Worm (Caenorhabditis elegans) whole organism, young adult: ENCODE data around the gene hid-1.

Experiments used
- F33H1.4 ChIP-seq: fragments of 200-800 bp; sonication (Bioruptor generic); IDR thresholded peaks from 2 replicates; pipeline ENCODE4 v1.3.6; 2022; ENCODE audit warnings: missing genetic modification reagents, missing genetic modification characterization, missing compliant biosample characterization
- F39B2.1 ChIP-seq: fragments of 200-800 bp; sonication (Bioruptor generic); IDR thresholded peaks from 2 replicates; pipeline ENCODE4 v1.3.6; 2022; ENCODE audit warnings: missing genetic modification reagents, missing genetic modification characterization, missing compliant biosample characterization
- F57C9.4 ChIP-seq: sonication (generic microtip); optimal IDR thresholded peaks from 2 replicates; lab custom pipeline; 2017; ENCODE audit warnings: mild to moderate bottlenecking, missing genetic modification characterization, missing compliant biosample characterization
- K12H6.12 ChIP-seq: fragments of 200-800 bp; sonication (Bioruptor generic); optimal IDR thresholded peaks from 2 replicates; lab custom pipeline; 2018; ENCODE audit warnings: mild to moderate bottlenecking, missing genetic modification characterization, missing compliant biosample characterization
- Y67H2A.10 ChIP-seq: fragments of 200-800 bp; sonication (Bioruptor generic); conservative IDR thresholded peaks from 2 replicates; pipeline ENCODE4 v1.3.6; 2022; ENCODE audit warnings: missing genetic modification reagents, missing genetic modification characterization, missing compliant biosample characterization
- Y95B8A.8 ChIP-seq: fragments of 200-800 bp; sonication (Bioruptor generic); IDR thresholded peaks from 2 replicates; pipeline ENCODE4 v1.3.6; 2022; ENCODE audit warnings: missing genetic modification reagents, missing genetic modification characterization, missing compliant biosample characterization
- ZK185.1 ChIP-seq: sonication (generic microtip); optimal IDR thresholded peaks from 2 replicates; lab custom pipeline; 2016; ENCODE audit warnings: mild to moderate bottlenecking, missing genetic modification characterization, missing compliant biosample characterization; ENCODE audit not compliant: poor library complexity, severe bottlenecking
- akir-1 ChIP-seq: fragments of 200-800 bp; sonication (Bioruptor generic); optimal IDR thresholded peaks from 2 replicates; lab custom pipeline; 2018; ENCODE audit warnings: mild to moderate bottlenecking, missing genetic modification characterization, moderate library complexity, missing compliant biosample characterization
- ccch-3 ChIP-seq: fragments of 200-800 bp; sonication (Bioruptor generic); optimal IDR thresholded peaks from 2 replicates; lab custom pipeline; 2018; ENCODE audit warnings: mild to moderate bottlenecking, missing genetic modification characterization, missing compliant biosample characterization
- ceh-100 ChIP-seq: fragments of 200-800 bp; sonication (Bioruptor generic); IDR thresholded peaks from 2 replicates; pipeline ENCODE4 v1.3.6; 2022; ENCODE audit warnings: missing genetic modification reagents, missing genetic modification characterization, missing compliant biosample characterization
- ceh-27 ChIP-seq: fragments of 200-800 bp; sonication (Bioruptor generic); optimal IDR thresholded peaks from 2 replicates; lab custom pipeline; 2018; ENCODE audit warnings: mild to moderate bottlenecking, missing genetic modification characterization, moderate library complexity, missing compliant biosample characterization
- ceh-58 ChIP-seq: fragments of 200-800 bp; sonication (Bioruptor generic); IDR thresholded peaks from 2 replicates; pipeline ENCODE4 v1.3.6; 2022; ENCODE audit warnings: missing genetic modification characterization, missing compliant biosample characterization
- dpff-1 ChIP-seq: sonication (generic microtip); optimal IDR thresholded peaks from 2 replicates; lab custom pipeline; 2017; ENCODE audit warnings: mild to moderate bottlenecking, missing genetic modification characterization, missing compliant biosample characterization
- efl-1 ChIP-seq: fragments of 150-350 bp; optimal IDR thresholded peaks from 2 replicates; lab custom pipeline; 2014; ENCODE audit warnings: missing biosample characterization, missing genetic modification reagents, missing genetic modification characterization
- egl-18 ChIP-seq: fragments of 200-800 bp; sonication (Bioruptor generic); IDR thresholded peaks from 2 replicates; pipeline ENCODE4 v1.3.6; 2022; ENCODE audit warnings: missing genetic modification reagents, missing genetic modification characterization, missing compliant biosample characterization
- fkh-3 ChIP-seq: sonication (generic microtip); optimal IDR thresholded peaks from 2 replicates; lab custom pipeline; 2016; ENCODE audit warnings: mild to moderate bottlenecking, missing genetic modification characterization, missing compliant biosample characterization
- hmg-1.2 ChIP-seq: fragments of 200-800 bp; sonication (Bioruptor generic); IDR thresholded peaks from 2 replicates; pipeline ENCODE4 v1.3.6; 2022; ENCODE audit warnings: missing genetic modification reagents, missing genetic modification characterization, missing compliant biosample characterization
- hmg-20 ChIP-seq: fragments of 200-800 bp; sonication (Bioruptor generic); IDR thresholded peaks from 2 replicates; pipeline ENCODE4 v1.3.6; 2022; ENCODE audit warnings: missing genetic modification reagents, missing genetic modification characterization, missing compliant biosample characterization
- hsf-1 ChIP-seq: fragments of 200-800 bp; sonication (Bioruptor generic); IDR thresholded peaks from 2 replicates; pipeline ENCODE4 v1.3.6; 2022; ENCODE audit warnings: missing genetic modification reagents, missing genetic modification characterization, missing compliant biosample characterization
- lag-1 ChIP-seq: fragments of 200-800 bp; sonication (Bioruptor generic); IDR thresholded peaks from 2 replicates; pipeline ENCODE4 v1.3.6; 2022; ENCODE audit warnings: missing genetic modification reagents, missing genetic modification characterization, missing compliant biosample characterization
- let-607 ChIP-seq, 2 experiments: fragments of 200-800 bp in 1 of 2; sonication (Bioruptor generic) in 1 of 2; sonication (generic microtip) in 1 of 2; optimal IDR thresholded peaks; 2 replicates each; lab custom pipeline; 2016 to 2018; ENCODE audit warnings: mild to moderate bottlenecking in 2 of 2, missing compliant biosample characterization in 2 of 2, missing genetic modification characterization in 2 of 2, moderate library complexity in 2 of 2, missing genotype in 1 of 2
- lin-54 ChIP-seq: fragments of 200-800 bp; sonication (Bioruptor generic); optimal IDR thresholded peaks from 2 replicates; lab custom pipeline; 2018; ENCODE audit warnings: mild to moderate bottlenecking, missing genetic modification characterization, missing compliant biosample characterization
- lsy-27 ChIP-seq: sonication (generic microtip); optimal IDR thresholded peaks from 2 replicates; lab custom pipeline; 2017; ENCODE audit warnings: missing genetic modification characterization, mild to moderate bottlenecking, missing compliant biosample characterization, antibody characterized with exemption, missing genotype, borderline replicate concordance; ENCODE audit not compliant: insufficient read depth
- madf-3 ChIP-seq: fragments of 200-800 bp; sonication (Bioruptor generic); IDR thresholded peaks from 2 replicates; pipeline ENCODE4 v1.3.6; 2022; ENCODE audit warnings: missing genetic modification reagents, missing genetic modification characterization, missing compliant biosample characterization
- madf-8 ChIP-seq: fragments of 200-800 bp; sonication (Bioruptor generic); conservative IDR thresholded peaks from 2 replicates; pipeline ENCODE4 v1.3.6; 2022; ENCODE audit warnings: missing genetic modification reagents, missing genetic modification characterization, missing compliant biosample characterization
- mcd-1 ChIP-seq: fragments of 200-800 bp; sonication (Bioruptor generic); IDR thresholded peaks from 2 replicates; pipeline ENCODE4 v1.3.6; 2022; ENCODE audit warnings: missing genetic modification reagents, missing genetic modification characterization, missing compliant biosample characterization
- mes-4 ChIP-seq: sonication (generic microtip); optimal IDR thresholded peaks from 2 replicates; lab custom pipeline; 2016; ENCODE audit warnings: missing genotype, missing genetic modification characterization, missing compliant biosample characterization
- nhr-27 ChIP-seq: fragments of 200-800 bp; sonication (Bioruptor generic); optimal IDR thresholded peaks from 2 replicates; lab custom pipeline; 2018; ENCODE audit warnings: mild to moderate bottlenecking, missing genetic modification characterization, moderate library complexity, missing compliant biosample characterization
- nhr-80 ChIP-seq: sonication (generic microtip); optimal IDR thresholded peaks from 2 replicates; lab custom pipeline; 2016; ENCODE audit warnings: missing genetic modification characterization, missing compliant biosample characterization
- pbrm-1 ChIP-seq: fragments of 200-800 bp; sonication (Bioruptor generic); IDR thresholded peaks from 2 replicates; pipeline ENCODE4 v1.3.6; 2022; ENCODE audit warnings: missing genetic modification reagents, missing genetic modification characterization, missing compliant biosample characterization
- pha-4 ChIP-seq: fragments of 150-350 bp; sonication (generic microtip); optimal IDR thresholded peaks from 2 replicates; lab custom pipeline; 2014; ENCODE audit warnings: missing biosample characterization, missing genetic modification reagents, missing genetic modification characterization
- rcor-1 ChIP-seq: fragments of 200-800 bp; sonication (Bioruptor generic); IDR thresholded peaks from 2 replicates; pipeline ENCODE4 v1.3.6; 2022; ENCODE audit warnings: missing genetic modification reagents, missing genetic modification characterization, missing compliant biosample characterization
- rec-8 ChIP-seq, 2 experiments: sonication (generic microtip); optimal IDR thresholded peaks; 2 replicates each; lab custom pipeline; 2016; ENCODE audit warnings: mild to moderate bottlenecking in 2 of 2, missing genetic modification characterization in 2 of 2, missing genetic modification reagents in 2 of 2, missing genotype in 2 of 2, missing biosample characterization in 1 of 2, missing compliant biosample characterization in 1 of 2, moderate library complexity in 1 of 2
- repo-1 ChIP-seq: sonication (generic microtip); optimal IDR thresholded peaks from 2 replicates; lab custom pipeline; 2017; ENCODE audit warnings: mild to moderate bottlenecking, missing genetic modification characterization, missing compliant biosample characterization
- sea-2 ChIP-seq: fragments of 200-800 bp; sonication (Bioruptor generic); IDR thresholded peaks from 2 replicates; pipeline ENCODE4 v1.3.6; 2022; ENCODE audit warnings: missing genetic modification characterization, missing compliant biosample characterization
- snpc-1.1 ChIP-seq: sonication (generic microtip); optimal IDR thresholded peaks from 2 replicates; lab custom pipeline; 2017; ENCODE audit warnings: missing genetic modification characterization, mild to moderate bottlenecking, missing compliant biosample characterization, antibody characterized with exemption, moderate library complexity, missing genotype, missing genetic modification reagents; ENCODE audit not compliant: insufficient read depth
- snpc-1.3 ChIP-seq: sonication (generic microtip); optimal IDR thresholded peaks from 2 replicates; lab custom pipeline; 2017; ENCODE audit warnings: missing genetic modification characterization, mild to moderate bottlenecking, missing compliant biosample characterization, antibody characterized with exemption, moderate library complexity, missing genotype, missing genetic modification reagents; ENCODE audit not compliant: insufficient read depth
- snpc-3.4 ChIP-seq: sonication (generic microtip); optimal IDR thresholded peaks from 2 replicates; lab custom pipeline; 2017; ENCODE audit warnings: missing genetic modification characterization, mild to moderate bottlenecking, missing compliant biosample characterization, antibody characterized with exemption, moderate library complexity, missing genotype, missing genetic modification reagents
- tbx-9 ChIP-seq: sonication (generic microtip); optimal IDR thresholded peaks from 2 replicates; lab custom pipeline; 2016; ENCODE audit warnings: borderline replicate concordance, missing genetic modification characterization, inconsistent platforms, missing compliant biosample characterization
- tlf-1 ChIP-seq: fragments of 200-800 bp; sonication (Bioruptor generic); optimal IDR thresholded peaks from 2 replicates; lab custom pipeline; 2018; ENCODE audit warnings: mild to moderate bottlenecking, missing genetic modification characterization, missing compliant biosample characterization
- unc-62 ChIP-seq: fragments of 150-350 bp; optimal IDR thresholded peaks from 2 replicates; lab custom pipeline; 2014; ENCODE audit warnings: missing biosample characterization, missing genetic modification reagents, missing genetic modification characterization
- zfh-2 ChIP-seq: fragments of 200-800 bp; sonication (Bioruptor generic); conservative IDR thresholded peaks from 2 replicates; pipeline ENCODE4 v1.3.6; 2022; ENCODE audit warnings: missing genetic modification reagents, missing genetic modification characterization, missing compliant biosample characterization
- ztf-18 ChIP-seq: sonication (generic microtip); optimal IDR thresholded peaks from 2 replicates; lab custom pipeline; 2016; ENCODE audit warnings: missing genotype, mild to moderate bottlenecking, missing genetic modification characterization, missing compliant biosample characterization
- ztf-25 ChIP-seq: fragments of 200-800 bp; sonication (Bioruptor generic); IDR thresholded peaks from 2 replicates; pipeline ENCODE4 v1.3.6; 2022; ENCODE audit warnings: missing genetic modification reagents, missing genetic modification characterization, missing compliant biosample characterization
- ztf-26 ChIP-seq: sonication (generic microtip); optimal IDR thresholded peaks from 2 replicates; lab custom pipeline; 2017; ENCODE audit warnings: missing genetic modification characterization, missing compliant biosample characterization
- ztf-3 ChIP-seq: fragments of 200-800 bp; sonication (Bioruptor generic); optimal IDR thresholded peaks from 2 replicates; lab custom pipeline; 2018; ENCODE audit warnings: mild to moderate bottlenecking, missing genetic modification characterization, missing compliant biosample characterization

Gene hid-1

DNA sequence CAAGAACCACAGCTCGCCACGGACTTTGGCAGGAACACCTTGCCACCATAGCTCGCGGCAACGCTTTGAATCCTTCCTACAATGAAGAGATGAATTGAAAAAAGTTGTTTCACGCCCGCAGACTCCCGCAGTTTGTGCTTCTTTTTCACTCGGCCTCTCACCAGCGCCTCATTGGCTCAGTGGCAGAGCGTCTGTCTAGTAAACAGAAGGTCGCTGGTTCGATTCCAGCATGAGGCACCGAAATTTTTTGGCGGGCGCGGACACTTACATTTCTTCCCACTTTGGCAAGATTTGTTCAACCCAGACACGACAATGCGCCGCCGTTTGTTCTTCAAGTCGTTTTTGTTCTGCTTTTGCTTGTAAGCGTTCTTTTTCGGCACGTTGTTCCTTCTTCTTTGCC, 39.0 kb downstream of the hid-1 start (continued):
- TF ChIP-seq efl-1 (GFP tag; lab: Kevin White, UChicago): no peak
- TF ChIP-seq dpff-1: no peak
- TF ChIP-seq snpc-3.4 (tag; lab: Kevin White, UChicago): no peak

DNA sequence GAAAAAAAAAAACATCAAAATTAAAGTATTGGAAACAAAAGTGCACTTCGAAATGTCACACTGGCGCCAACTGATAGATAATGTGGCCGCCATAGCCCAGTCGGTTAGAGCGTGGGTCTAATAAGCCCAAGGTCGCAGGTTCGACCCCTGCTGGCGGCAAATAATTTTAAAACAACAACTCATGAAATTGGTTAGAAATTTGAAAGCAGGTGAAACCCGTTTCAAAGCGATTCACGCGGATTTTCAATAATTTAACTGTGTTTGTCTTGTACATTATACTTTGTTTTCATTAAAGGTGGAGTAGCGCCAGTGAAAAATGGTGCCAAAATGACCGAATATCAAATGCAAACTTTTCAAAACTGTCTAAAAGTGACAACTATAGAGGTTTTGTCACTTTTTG, 42.4 kb downstream of the hid-1 start:
- TF ChIP-seq akir-1 (no peak), F33H1.4 (GFP tag; lab: Robert Waterston, UW) (no peak), dpff-1 (no peak), tlf-1 (no peak), ZK185.1 (tag; lab: Kevin White, UChicago) (peak; percentile 81), F57C9.4 (tag; lab: Kevin White, UChicago) (no peak), efl-1 (GFP tag; lab: Kevin White, UChicago) (no peak), let-607 (tag; optimal IDR thresholded peaks at IDR 0.05; lab: Kevin White, UChicago) (peak; percentile 51 to 61), unc-62 (no peak), sea-2 (GFP tag; lab: Robert Waterston, UW) (no peak), K12H6.12 (peak; percentile 17), repo-1 (tag; lab: Kevin White, UChicago) (peak; percentile 80), nhr-27 (tag; lab: Kevin White, UChicago) (peak; percentile 48), lsy-27 (tag; lab: Kevin White, UChicago) (no peak), ztf-18 (peak; percentile 65), lag-1 (GFP tag; lab: Robert Waterston, UW) (no peak), ztf-25 (GFP tag; lab: Robert Waterston, UW) (peak; percentile 72; the same call in 1 of the 2 replicates), lin-54 (GFP tag; lab: Kevin White, UChicago) (peak; percentile 44), rec-8 (tag; optimal IDR thresholded peaks at IDR 0.05; lab: Kevin White, UChicago) (peak; percentile 33 to 35), ceh-100 (GFP tag; lab: Robert Waterston, UW) (0 out of 2 replicates have a peak, but pooled peaks have one; percentile 20), zfh-2 (GFP tag; lab: Robert Waterston, UW) (no peak), ceh-58 (GFP tag; lab: Robert Waterston, UW) (no peak), tbx-9 (tag; lab: Kevin White, UChicago) (no peak), mcd-1 (GFP tag; lab: Robert Waterston, UW) (peak; percentile 32; the same call in 1 of the 2 replicates), Y95B8A.8 (GFP tag; lab: Robert Waterston, UW) (no peak), hmg-20 (GFP tag; lab: Robert Waterston, UW) (peak; percentile 55; the same call in 1 of the 2 replicates), ccch-3 (no peak), madf-8 (GFP tag; lab: Robert Waterston, UW) (no peak), Y67H2A.10 (no peak), ceh-27 (GFP tag; lab: Kevin White, UChicago) (no peak), rcor-1 (GFP tag; lab: Robert Waterston, UW) (0 out of 2 replicates have a peak, but pooled peaks have one; percentile 16), hsf-1 (GFP tag; lab: Robert Waterston, UW) (no peak), F39B2.1 (GFP tag; lab: Robert Waterston, UW) (no peak), ztf-3 (GFP tag; lab: Kevin White, UChicago) (no peak), egl-18 (GFP tag; lab: Robert Waterston, UW) (no peak), fkh-3 (peak; percentile 2), snpc-1.3 (tag; lab: Kevin White, UChicago) (peak; percentile 48), hmg-1.2 (GFP tag; lab: Robert Waterston, UW) (peak; percentile 52), ztf-26 (tag; lab: Kevin White, UChicago) (peak; percentile 27), mes-4 (tag; lab: Kevin White, UChicago) (peak; percentile 42), madf-3 (GFP tag; lab: Robert Waterston, UW) (no peak), pha-4 (tag; lab: Kevin White, UChicago) (no peak), pbrm-1 (GFP tag; lab: Robert Waterston, UW) (peak; percentile 69), nhr-80 (peak; percentile 40), snpc-1.1 (tag; lab: Kevin White, UChicago) (peak; percentile 26)
